Worm (Caenorhabditis elegans): ENCODE measurements around the gene F36H9.1.

F36H9.1 gene

DNA sequence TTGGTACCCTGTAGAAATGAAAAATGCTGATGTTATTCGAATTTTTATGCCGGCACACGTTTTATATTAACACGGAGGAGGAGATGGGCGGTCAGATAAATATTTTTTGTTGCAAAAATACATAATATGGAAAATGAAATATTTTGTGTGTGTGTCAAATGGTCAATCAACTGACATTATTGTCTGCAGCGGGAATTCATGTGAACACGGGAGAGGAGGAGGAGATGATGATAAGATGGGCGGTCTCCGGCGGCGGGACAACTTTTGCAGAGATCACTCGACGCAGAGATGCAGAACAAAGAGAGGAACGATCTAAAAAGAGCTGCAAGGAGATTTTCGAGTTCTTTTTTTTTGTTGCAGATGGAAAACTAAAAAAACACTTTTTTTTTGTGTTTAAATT is 22.6 kb upstream of the F36H9.1 start, which contains the start of gene dhs-13:
Gene dhs-13 (minus strand): TSS at position 8 of the 400 bp plus-strand sequence.
- no peak for TF ChIP-seq hmg-4 (GFP tag; optimal IDR thresholded peaks at IDR 0.05)
- no peak for TF ChIP-seq hmbx-1 (tag; optimal IDR thresholded peaks at IDR 0.05)
- no peak for TF ChIP-seq ceh-13 (GFP tag; optimal IDR thresholded peaks at IDR 0.05)
- TF ChIP-seq tbx-11 (GFP tag; IDR thresholded peaks at IDR 0.05) = no peak
- no peak for TF ChIP-seq pes-1 (GFP tag; IDR thresholded peaks at IDR 0.05)
- no peak for TF ChIP-seq tra-4 (tag; optimal IDR thresholded peaks at IDR 0.05)
- no peak for TF ChIP-seq tbx-37 (GFP tag; conservative IDR thresholded peaks at IDR 0.05)
- no peak for TF ChIP-seq aly-1 (tag; optimal IDR thresholded peaks at IDR 0.05)
- TF ChIP-seq ceh-36 (tag; optimal IDR thresholded peaks at IDR 0.05) = no peak

DNA sequence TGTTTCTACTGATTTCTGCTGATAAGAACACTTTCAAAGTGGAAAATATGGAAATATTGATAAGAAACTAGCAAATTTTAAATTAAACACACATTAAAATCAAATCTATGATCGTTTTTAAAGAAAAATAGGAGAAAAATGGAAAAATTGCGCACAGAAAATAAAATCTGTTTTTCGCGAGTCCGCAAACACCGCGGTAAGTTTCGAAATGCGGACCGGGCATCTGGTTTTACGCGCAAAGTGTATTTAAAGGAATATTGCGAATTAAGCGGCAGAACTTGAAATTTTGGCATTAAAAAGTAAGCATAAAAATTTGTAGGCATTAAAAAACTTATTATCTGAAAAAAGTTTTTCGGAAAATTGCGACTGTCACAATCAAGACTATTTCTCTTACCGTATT is 21.2 kb upstream of the F36H9.1 start:
- TF ChIP-seq hnd-1 (tag; optimal IDR thresholded peaks at IDR 0.05) = no peak
- peak; percentile 11 for TF ChIP-seq F13C5.2 (tag; optimal IDR thresholded peaks at IDR 0.05)

DNA sequence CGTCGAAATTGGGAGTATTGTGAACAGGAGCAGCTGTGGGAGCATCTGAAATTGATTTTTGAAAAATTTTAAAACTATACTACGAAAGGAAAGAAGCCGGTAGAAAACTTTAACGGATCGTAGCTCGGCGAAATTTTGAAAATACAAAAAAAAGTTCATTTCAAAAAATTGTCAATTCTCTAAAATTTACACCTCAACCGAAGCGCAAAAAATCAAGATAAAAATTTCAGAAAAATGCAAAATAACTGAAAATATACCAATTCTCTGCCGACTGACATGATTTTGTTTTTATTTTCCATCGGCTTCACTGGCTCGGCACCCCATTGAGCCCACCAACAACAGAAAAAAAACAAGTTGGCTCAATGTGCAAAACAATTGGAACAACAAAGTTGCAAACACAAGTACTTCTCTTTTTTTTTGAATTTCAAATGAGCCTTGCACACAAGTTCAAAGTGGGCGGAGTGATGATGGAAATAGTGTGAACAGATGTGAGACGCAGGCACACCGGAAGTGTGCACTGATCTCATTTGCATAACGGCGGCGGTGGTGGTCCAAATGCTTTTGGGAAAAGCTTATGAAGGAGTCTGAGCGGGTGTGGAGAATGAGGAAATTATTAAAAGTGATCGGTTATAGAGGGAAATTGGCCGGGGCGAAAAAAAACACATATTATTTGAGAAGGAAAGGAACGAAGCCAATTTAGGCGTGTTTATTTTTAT is 19.3 kb upstream of the F36H9.1 start, which contains the start of gene F36H9.7:
Gene F36H9.7 (minus strand): TSS at position 51 of the 716 bp plus-strand sequence.
- TF ChIP-seq tbx-37 (GFP tag; conservative IDR thresholded peaks at IDR 0.05) (no peak), pes-1 (GFP tag; IDR thresholded peaks at IDR 0.05) (no peak), tra-4 (tag; optimal IDR thresholded peaks at IDR 0.05) (no peak), hmg-4 (GFP tag; optimal IDR thresholded peaks at IDR 0.05) (no peak), hnd-1 (tag; optimal IDR thresholded peaks at IDR 0.05) (no peak), ets-7 (tag; optimal IDR thresholded peaks at IDR 0.05) (no peak), ceh-36 (tag; optimal IDR thresholded peaks at IDR 0.05) (no peak), ama-1 (optimal IDR thresholded peaks at IDR 0.05) (no peak), hmbx-1 (tag; optimal IDR thresholded peaks at IDR 0.05) (no peak), ceh-13 (GFP tag; optimal IDR thresholded peaks at IDR 0.05) (no peak), B0310.2 (tag; optimal IDR thresholded peaks at IDR 0.05) (no peak)

DNA sequence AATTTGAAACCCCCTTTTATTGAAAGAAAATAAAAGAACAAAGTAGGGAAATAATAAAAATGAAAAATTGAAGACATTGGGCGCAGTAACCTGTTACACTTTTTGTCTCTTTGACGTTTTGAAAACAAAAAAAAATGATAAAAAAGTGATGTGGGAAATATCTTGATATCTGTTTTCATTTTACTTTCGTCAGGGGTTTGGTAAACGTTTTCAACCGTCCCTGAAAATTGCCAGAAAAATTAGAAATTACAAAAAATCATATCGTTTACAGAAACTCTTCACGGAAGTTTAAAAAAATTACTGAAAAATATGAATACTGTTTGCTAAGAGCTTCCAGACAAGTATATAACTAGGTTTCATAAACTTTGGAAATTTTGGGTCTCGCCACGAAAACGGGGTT is 15.2 kb upstream of the F36H9.1 start, which contains the start of gene F36H9.4:
Gene F36H9.4 (minus strand): TSS at position 101 of the 400 bp plus-strand sequence.
- no peak for TF ChIP-seq pes-1 (GFP tag; IDR thresholded peaks at IDR 0.05)
- no peak for TF ChIP-seq tbx-37 (GFP tag; conservative IDR thresholded peaks at IDR 0.05)
- TF ChIP-seq tra-4 (tag; optimal IDR thresholded peaks at IDR 0.05) = no peak
- no peak for TF ChIP-seq ama-1 (optimal IDR thresholded peaks at IDR 0.05)
- no peak for TF ChIP-seq scrt-1 (GFP tag; IDR thresholded peaks at IDR 0.05)
- TF ChIP-seq hnd-1 (tag; optimal IDR thresholded peaks at IDR 0.05) = no peak
- no peak for TF ChIP-seq hmg-4 (GFP tag; optimal IDR thresholded peaks at IDR 0.05)
- no peak for TF ChIP-seq tbx-11 (GFP tag; IDR thresholded peaks at IDR 0.05)
- TF ChIP-seq ets-7 (tag; optimal IDR thresholded peaks at IDR 0.05) = no peak
- no peak for TF ChIP-seq ceh-36 (tag; optimal IDR thresholded peaks at IDR 0.05)
- TF ChIP-seq ceh-13 (GFP tag; optimal IDR thresholded peaks at IDR 0.05) = no peak
- TF ChIP-seq aly-1 (tag; optimal IDR thresholded peaks at IDR 0.05) = no peak
- no peak for TF ChIP-seq F13C5.2 (tag; optimal IDR thresholded peaks at IDR 0.05)
- TF ChIP-seq B0310.2 (tag; optimal IDR thresholded peaks at IDR 0.05) = no peak

DNA sequence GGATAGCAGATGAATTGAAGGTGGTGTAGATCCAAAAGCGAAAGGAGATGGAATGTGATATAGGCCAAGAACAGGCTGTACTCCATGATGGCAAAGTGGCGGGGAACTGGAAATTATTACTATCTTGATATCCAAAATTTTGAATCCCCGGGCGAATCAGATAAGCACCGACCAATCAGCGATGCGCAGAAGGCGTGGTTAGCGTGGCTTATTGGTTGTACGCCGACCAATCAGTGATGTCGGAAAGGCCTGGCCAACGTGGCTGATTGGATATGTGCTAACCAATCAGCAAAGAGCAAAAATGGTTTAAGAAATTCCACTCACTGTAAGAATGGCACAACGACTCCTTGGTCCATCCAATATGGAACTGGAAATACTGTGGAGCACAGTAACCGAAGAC is 14.3 kb upstream of the F36H9.1 start:
- no peak for TF ChIP-seq ceh-13 (GFP tag; optimal IDR thresholded peaks at IDR 0.05)
- TF ChIP-seq aly-1 (tag; optimal IDR thresholded peaks at IDR 0.05) = no peak
- no peak for TF ChIP-seq ama-1 (optimal IDR thresholded peaks at IDR 0.05)
- TF ChIP-seq F13C5.2 (tag; optimal IDR thresholded peaks at IDR 0.05) = no peak
- no peak for TF ChIP-seq scrt-1 (GFP tag; IDR thresholded peaks at IDR 0.05)
- no peak for TF ChIP-seq flt-1 (GFP tag; IDR thresholded peaks at IDR 0.05)

DNA sequence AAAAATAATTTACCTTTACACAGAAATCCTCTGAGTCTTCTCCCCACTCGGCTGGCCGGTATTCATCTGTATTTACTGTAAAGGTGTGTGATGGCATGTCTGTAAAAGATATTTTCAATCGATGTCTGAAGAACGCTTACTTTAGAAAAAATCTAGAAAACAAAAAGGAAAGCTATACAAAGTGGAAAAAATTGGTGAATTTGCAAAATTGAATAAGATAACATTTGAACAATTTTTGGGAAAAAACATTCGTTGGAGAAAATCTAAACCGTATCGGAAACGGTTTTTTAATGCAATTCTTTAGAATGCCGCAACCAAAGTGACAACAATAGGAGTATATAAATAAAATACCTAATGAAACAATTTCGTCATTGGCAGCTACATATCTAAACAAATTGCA is 12.4 kb upstream of the F36H9.1 start, which contains the start of gene F36H9.5:
Gene F36H9.5 (minus strand): TSS at position 101 of the 400 bp plus-strand sequence.
- no peak for TF ChIP-seq aly-1 (tag; optimal IDR thresholded peaks at IDR 0.05)
- TF ChIP-seq ceh-36 (tag; optimal IDR thresholded peaks at IDR 0.05) = no peak
- no peak for TF ChIP-seq sea-1 (GFP tag; conservative IDR thresholded peaks at IDR 0.05)
- no peak for TF ChIP-seq pes-1 (GFP tag; IDR thresholded peaks at IDR 0.05)
- TF ChIP-seq scrt-1 (GFP tag; IDR thresholded peaks at IDR 0.05) = no peak
- TF ChIP-seq B0310.2 (tag; optimal IDR thresholded peaks at IDR 0.05) = no peak
- no peak for TF ChIP-seq flt-1 (GFP tag; IDR thresholded peaks at IDR 0.05)
- TF ChIP-seq tbx-11 (GFP tag; IDR thresholded peaks at IDR 0.05) = no peak
- TF ChIP-seq tra-4 (tag; optimal IDR thresholded peaks at IDR 0.05) = no peak
- TF ChIP-seq ama-1 (optimal IDR thresholded peaks at IDR 0.05) = no peak
- TF ChIP-seq F13C5.2 (tag; optimal IDR thresholded peaks at IDR 0.05) = no peak

DNA sequence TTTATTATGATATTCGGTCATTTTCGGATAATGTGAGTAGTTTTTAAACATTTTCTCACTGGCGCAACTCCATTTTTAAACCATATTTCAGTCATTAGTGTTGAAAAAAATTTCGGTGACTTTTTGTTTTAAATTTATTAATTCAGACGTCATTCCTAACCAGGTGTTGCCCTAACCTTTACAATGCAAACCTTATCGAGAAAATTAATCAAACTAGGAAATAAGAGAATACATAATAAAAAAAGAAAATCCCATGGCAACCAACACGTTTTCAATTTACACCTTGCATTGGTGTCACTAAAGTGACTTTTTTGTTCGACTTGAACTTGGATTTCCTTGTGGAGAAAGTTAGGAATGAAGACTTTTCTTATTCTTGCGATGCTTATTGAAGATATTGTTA is 6.2 kb upstream of the F36H9.1 start, which contains the start of gene F36H9.2:
Gene F36H9.2 (plus strand): TSS at position 301 of the 400 bp plus-strand sequence.
- TF ChIP-seq hnd-1 (tag; optimal IDR thresholded peaks at IDR 0.05) (no peak), ceh-36 (tag; optimal IDR thresholded peaks at IDR 0.05) (no peak), ama-1 (optimal IDR thresholded peaks at IDR 0.05) (no peak), F13C5.2 (tag; optimal IDR thresholded peaks at IDR 0.05) (no peak), ets-7 (tag; optimal IDR thresholded peaks at IDR 0.05) (no peak), aly-1 (tag; optimal IDR thresholded peaks at IDR 0.05) (no peak)

DNA sequence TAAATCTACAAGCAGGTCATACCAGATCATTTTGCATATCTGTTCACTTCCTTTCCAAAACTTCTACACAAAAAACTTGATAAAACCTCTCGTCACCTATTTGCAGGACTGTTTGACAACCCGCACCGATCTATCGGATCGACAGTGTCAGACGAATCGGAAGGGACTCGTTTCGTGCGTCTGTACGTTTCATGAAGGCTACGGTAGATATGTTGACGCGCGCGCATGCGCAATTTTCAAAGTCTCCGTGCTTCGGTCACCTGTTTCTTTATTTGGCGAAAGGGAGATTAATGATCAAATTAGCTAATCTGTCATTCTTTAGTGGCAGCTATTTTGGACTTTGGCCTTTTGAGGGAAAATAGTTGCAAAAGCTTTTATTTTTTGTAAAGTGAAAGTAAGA is 4.8 kb upstream of the F36H9.1 start:
- TF ChIP-seq hmbx-1 (tag; optimal IDR thresholded peaks at IDR 0.05) (no peak), B0310.2 (tag; optimal IDR thresholded peaks at IDR 0.05) (no peak), tbx-37 (GFP tag; conservative IDR thresholded peaks at IDR 0.05) (no peak), ceh-13 (GFP tag; optimal IDR thresholded peaks at IDR 0.05) (no peak), tbx-11 (GFP tag; IDR thresholded peaks at IDR 0.05) (no peak), ceh-36 (tag; optimal IDR thresholded peaks at IDR 0.05) (no peak)
